Fruit fly (Drosophila melanogaster) whole organism, embryonic: ENCODE data around the gene wfs1.

Source experiments
- CG10267 ChIP-seq: fragments of 200-800 bp; sonication (Bioruptor generic); optimal IDR thresholded peaks from 2 replicates; lab custom pipeline; 2018; ENCODE audit warnings: missing biosample characterization, mild to moderate bottlenecking, missing genetic modification characterization, moderate library complexity
- CG10274 ChIP-seq: fragments of 200-800 bp; sonication (Bioruptor generic); optimal IDR thresholded peaks from 3 replicates; lab custom pipeline; 2017; ENCODE audit warnings: missing biosample characterization, mild to moderate bottlenecking, missing genetic modification characterization
- CG10431 ChIP-seq: fragments of 200-800 bp; sonication (Bioruptor generic); optimal IDR thresholded peaks from 3 replicates; lab custom pipeline; 2018; ENCODE audit warnings: missing biosample characterization, mild to moderate bottlenecking, missing genetic modification characterization
- CG12299 ChIP-seq: fragments of 200-800 bp; sonication (Bioruptor generic); optimal IDR thresholded peaks from 2 replicates; lab custom pipeline; 2018; ENCODE audit warnings: missing biosample characterization, mild to moderate bottlenecking, missing genetic modification characterization
- CG12942 ChIP-seq: fragments of 200-800 bp; sonication (Bioruptor generic); optimal IDR thresholded peaks from 3 replicates; lab custom pipeline; 2016; ENCODE audit warnings: missing biosample characterization, missing genetic modification characterization
- CG15479 ChIP-seq: fragments of 200-800 bp; sonication (Bioruptor generic); optimal IDR thresholded peaks from 3 replicates; lab custom pipeline; 2019; ENCODE audit warnings: missing biosample characterization, mild to moderate bottlenecking, missing genetic modification characterization, moderate library complexity
- CG15696 ChIP-seq: fragments of 200-800 bp; sonication (Bioruptor generic); optimal IDR thresholded peaks from 2 replicates; lab custom pipeline; 2019; ENCODE audit warnings: missing biosample characterization, mild to moderate bottlenecking, missing genetic modification characterization, moderate library complexity
- CG1602 ChIP-seq: fragments of 200-800 bp; sonication (Bioruptor generic); optimal IDR thresholded peaks from 3 replicates; lab custom pipeline; 2016; ENCODE audit warnings: missing biosample characterization, missing genetic modification characterization
- CG2129 ChIP-seq: fragments of 200-800 bp; sonication (Bioruptor generic); IDR thresholded peaks from 2 replicates; pipeline ENCODE4 v1.3.6; 2022; ENCODE audit warnings: missing biosample characterization, missing genetic modification characterization; ENCODE audit not compliant: partially characterized antibody
- CG31365 ChIP-seq: fragments of 200-800 bp; sonication (Bioruptor generic); optimal IDR thresholded peaks from 2 replicates; lab custom pipeline; 2018; ENCODE audit warnings: missing biosample characterization, mild to moderate bottlenecking, missing genetic modification characterization
- CG31441 ChIP-seq: fragments of 200-800 bp; sonication (Bioruptor generic); IDR thresholded peaks from 2 replicates; pipeline ENCODE4 v1.3.6; 2022; ENCODE audit warnings: missing biosample characterization, missing genetic modification characterization
- CG3281 ChIP-seq: fragments of 200-800 bp; sonication (Bioruptor generic); optimal IDR thresholded peaks from 3 replicates; lab custom pipeline; 2017; ENCODE audit warnings: missing biosample characterization, mild to moderate bottlenecking, missing genetic modification characterization
- CG42726 ChIP-seq: fragments of 200-800 bp; sonication (Bioruptor generic); IDR thresholded peaks from 2 replicates; pipeline ENCODE4 v1.3.6; 2022; ENCODE audit warnings: missing biosample characterization, missing genetic modification characterization; ENCODE audit not compliant: partially characterized antibody
- CG43689 ChIP-seq: fragments of 200-800 bp; sonication (Bioruptor generic); IDR thresholded peaks from 2 replicates; pipeline ENCODE4 v1.3.6; 2022; ENCODE audit warnings: missing biosample characterization, missing genetic modification characterization
- CG7372 ChIP-seq: fragments of 200-800 bp; sonication (Bioruptor generic); IDR thresholded peaks from 2 replicates; pipeline ENCODE4 v1.3.6; 2022; ENCODE audit warnings: missing biosample characterization, missing genetic modification characterization
- CG8478 ChIP-seq: fragments of >200 bp; optimal IDR thresholded peaks from 2 replicates; lab custom pipeline; 2018
- CG9817 ChIP-seq: fragments of 200-800 bp; sonication (Bioruptor generic); optimal IDR thresholded peaks from 2 replicates; lab custom pipeline; 2018; ENCODE audit warnings: missing biosample characterization, mild to moderate bottlenecking, missing genetic modification characterization, moderate library complexity
- Chrac-16 ChIP-seq: fragments of 200-800 bp; sonication (Bioruptor generic); optimal IDR thresholded peaks from 3 replicates; lab custom pipeline; 2016; ENCODE audit warnings: missing biosample characterization, missing genetic modification characterization
- Dip2 ChIP-seq: fragments of 200-800 bp; sonication (Bioruptor generic); IDR thresholded peaks from 2 replicates; pipeline ENCODE4 v1.3.6; 2022; ENCODE audit warnings: missing biosample characterization, missing genetic modification characterization
- Fer2 ChIP-seq: fragments of 200-800 bp; sonication (Bioruptor generic); optimal IDR thresholded peaks from 2 replicates; lab custom pipeline; 2018; ENCODE audit warnings: missing biosample characterization, mild to moderate bottlenecking, missing genetic modification characterization, moderate library complexity
- Hey ChIP-seq: fragments of 200-800 bp; sonication (Bioruptor generic); optimal IDR thresholded peaks from 3 replicates; lab custom pipeline; 2018; ENCODE audit warnings: missing biosample characterization, mild to moderate bottlenecking, missing genetic modification characterization
- Hr3 ChIP-seq: fragments of 200-800 bp; sonication (Bioruptor generic); optimal IDR thresholded peaks from 3 replicates; lab custom pipeline; 2016; ENCODE audit warnings: missing biosample characterization, missing genetic modification characterization
- Kr ChIP-seq: fragments of 200-800 bp; sonication (Bioruptor generic); optimal IDR thresholded peaks from 2 replicates; lab custom pipeline; 2017; ENCODE audit warnings: missing biosample characterization, mild to moderate bottlenecking, missing genetic modification characterization
- MTF-1 ChIP-seq: fragments of 200-800 bp; sonication (Bioruptor generic); optimal IDR thresholded peaks from 2 replicates; lab custom pipeline; 2018; ENCODE audit warnings: missing biosample characterization, mild to moderate bottlenecking, missing genetic modification characterization, borderline replicate concordance
- Meics ChIP-seq: fragments of 200-800 bp; sonication (Bioruptor generic); optimal IDR thresholded peaks from 2 replicates; lab custom pipeline; 2017; ENCODE audit warnings: missing biosample characterization, mild to moderate bottlenecking, missing genetic modification characterization
- Nf-YC ChIP-seq: fragments of 200-800 bp; optimal IDR thresholded peaks from 3 replicates; lab custom pipeline; 2019; ENCODE audit warnings: missing biosample characterization, mild to moderate bottlenecking, missing genetic modification characterization, moderate library complexity
- Sox100B ChIP-seq: fragments of 200-800 bp; sonication (Bioruptor generic); optimal IDR thresholded peaks from 3 replicates; lab custom pipeline; 2018; ENCODE audit warnings: missing biosample characterization, mild to moderate bottlenecking, missing genetic modification characterization
- Stat92E ChIP-seq, 3 experiments: fragments of >200 bp in 2 of 3; fragments of 200-800 bp in 1 of 3; sonication (Bioruptor generic) in 1 of 3; optimal IDR thresholded peaks; 2 replicates each; lab custom pipeline; 2017 to 2019; ENCODE audit warnings: missing biosample characterization in 3 of 3, missing genetic modification characterization in 3 of 3, mild to moderate bottlenecking in 1 of 3, moderate library complexity in 1 of 3
- abd-A ChIP-seq: fragments of 200-800 bp; sonication (Bioruptor generic); optimal IDR thresholded peaks from 3 replicates; lab custom pipeline; 2019; ENCODE audit warnings: missing biosample characterization, mild to moderate bottlenecking, missing genetic modification characterization, moderate library complexity
- bsh ChIP-seq, 2 experiments: fragments of 200-800 bp; sonication (Bioruptor generic); optimal IDR thresholded peaks; 2 replicates each; lab custom pipeline; 2017 to 2018; ENCODE audit warnings: mild to moderate bottlenecking in 2 of 2, missing biosample characterization in 2 of 2, missing genetic modification characterization in 2 of 2, moderate library complexity in 1 of 2
- cad ChIP-seq: fragments of >200 bp; optimal IDR thresholded peaks from 2 replicates; lab custom pipeline; 2017; ENCODE audit warnings: missing biosample characterization, missing genetic modification characterization
- cato ChIP-seq: fragments of 200-800 bp; sonication (Bioruptor generic); optimal IDR thresholded peaks from 2 replicates; lab custom pipeline; 2016; ENCODE audit warnings: missing biosample characterization, missing genetic modification characterization, borderline replicate concordance
- ci ChIP-seq: fragments of 200-800 bp; sonication (Bioruptor generic); IDR thresholded peaks from 3 replicates; pipeline ENCODE4 v1.3.6; 2022; ENCODE audit warnings: missing biosample characterization, missing genetic modification characterization
- dm ChIP-seq: fragments of 200-800 bp; sonication (Bioruptor generic); optimal IDR thresholded peaks from 3 replicates; lab custom pipeline; 2016; ENCODE audit warnings: missing biosample characterization, missing genetic modification characterization
- fd102C ChIP-seq: fragments of 200-800 bp; sonication (Bioruptor generic); optimal IDR thresholded peaks from 2 replicates; lab custom pipeline; 2018; ENCODE audit warnings: missing biosample characterization, mild to moderate bottlenecking, missing genetic modification characterization, moderate library complexity
- gcm ChIP-seq: fragments of 200-800 bp; sonication (Bioruptor generic); optimal IDR thresholded peaks from 2 replicates; lab custom pipeline; 2019; ENCODE audit warnings: missing biosample characterization, mild to moderate bottlenecking, missing genetic modification characterization, moderate library complexity
- her ChIP-seq: fragments of 200-800 bp; sonication (Bioruptor generic); optimal IDR thresholded peaks from 2 replicates; lab custom pipeline; 2016; ENCODE audit warnings: missing biosample characterization, missing genetic modification characterization
- lilli ChIP-seq: fragments of 200-800 bp; sonication (Bioruptor generic); optimal IDR thresholded peaks from 3 replicates; lab custom pipeline; 2016; ENCODE audit warnings: missing biosample characterization, missing genetic modification characterization
- lola ChIP-seq, 3 experiments: fragments of >200 bp in 2 of 3; fragments of 200-800 bp in 1 of 3; sonication (Bioruptor generic) in 1 of 3; optimal IDR thresholded peaks; 2 replicates each; lab custom pipeline; 2017 to 2019; ENCODE audit warnings: missing biosample characterization in 3 of 3, missing genetic modification characterization in 3 of 3, mild to moderate bottlenecking in 1 of 3, moderate library complexity in 1 of 3
- nerfin-2 ChIP-seq: fragments of 200-800 bp; sonication (Bioruptor generic); IDR thresholded peaks from 2 replicates; pipeline ENCODE4 v1.3.6; 2022; ENCODE audit warnings: missing biosample characterization, missing genetic modification characterization; ENCODE audit not compliant: partially characterized antibody
- pum ChIP-seq: fragments of 200-800 bp; sonication (Bioruptor generic); optimal IDR thresholded peaks from 2 replicates; lab custom pipeline; 2016; ENCODE audit warnings: missing biosample characterization, missing genetic modification characterization
- ro ChIP-seq: fragments of 200-800 bp; sonication (Bioruptor generic); IDR thresholded peaks from 2 replicates; pipeline ENCODE4 v1.3.6; 2022; ENCODE audit warnings: missing biosample characterization, missing genetic modification characterization
- run ChIP-seq: fragments of 200-800 bp; sonication (Bioruptor generic); optimal IDR thresholded peaks from 3 replicates; lab custom pipeline; 2018; ENCODE audit warnings: missing biosample characterization, mild to moderate bottlenecking, missing genetic modification characterization
- stc ChIP-seq: fragments of 200-800 bp; sonication (Bioruptor generic); IDR thresholded peaks from 2 replicates; pipeline ENCODE4 v1.3.6; 2022; ENCODE audit warnings: missing biosample characterization, missing genetic modification characterization
- tll ChIP-seq, 2 experiments: fragments of 200-800 bp in 1 of 2; fragments of >200 bp in 1 of 2; sonication (Bioruptor generic) in 1 of 2; optimal IDR thresholded peaks; 2 replicates each; lab custom pipeline; 2017 to 2019; ENCODE audit warnings: missing biosample characterization in 2 of 2, missing genetic modification characterization in 2 of 2, mild to moderate bottlenecking in 1 of 2, moderate library complexity in 1 of 2
- ttk ChIP-seq: fragments of 200-800 bp; sonication (Bioruptor generic); IDR thresholded peaks from 2 replicates; pipeline ENCODE4 v2.1.2; 2022; ENCODE audit warnings: missing biosample characterization, missing genetic modification characterization
- wdn ChIP-seq: fragments of 200-800 bp; sonication (Bioruptor generic); IDR thresholded peaks from 2 replicates; pipeline ENCODE4 v1.3.6; 2022; ENCODE audit warnings: missing biosample characterization, missing genetic modification characterization
- zen2 ChIP-seq: fragments of 200-800 bp; sonication (Bioruptor generic); IDR thresholded peaks from 3 replicates; pipeline ENCODE4 v1.3.6; 2022; ENCODE audit warnings: missing biosample characterization, missing genetic modification characterization; ENCODE audit not compliant: partially characterized antibody

wfs1 gene

dm6 chr3R:22666449-22667283 lies 23.5 kb downstream of the wfs1 start (continued):
- peak; percentile 64 for TF ChIP-seq abd-A (tag; lab: Kevin White, UChicago)
- TF ChIP-seq CG31441 (GFP tag; lab: Robert Waterston, UW), result no peak
- no peak for TF ChIP-seq tll (GFP tag; optimal IDR thresholded peaks at IDR 0.05; lab: Kevin White, UChicago)
- TF ChIP-seq dm (GFP tag; lab: Kevin White, UChicago), result no peak
- no peak for TF ChIP-seq CG31365 (tag; lab: Kevin White, UChicago)
- no peak for TF ChIP-seq MTF-1 (GFP tag; lab: Kevin White, UChicago)
- 0 out of 2 replicates have a peak, but pooled peaks have one; percentile 18 for TF ChIP-seq CG42726 (GFP tag; lab: Robert Waterston, UW)
- TF ChIP-seq ci (GFP tag; lab: Robert Waterston, UW), result no peak; the same call in 2 of the 3 replicates
- no peak for TF ChIP-seq Hey (tag; lab: Kevin White, UChicago)
- peak in 1 of 3 experiments; percentile 98 for TF ChIP-seq Stat92E (GFP tag; optimal IDR thresholded peaks at IDR 0.05; lab: Kevin White, UChicago)
- no peak for TF ChIP-seq Hr3 (GFP tag; lab: Kevin White, UChicago)
- no peak for TF ChIP-seq Sox100B (GFP tag; lab: Kevin White, UChicago)
- no peak for TF ChIP-seq CG12942 (GFP tag; lab: Kevin White, UChicago)
- TF ChIP-seq bsh (GFP tag; optimal IDR thresholded peaks at IDR 0.05; lab: Kevin White, UChicago), result no peak
- no peak for TF ChIP-seq CG15696 (tag; lab: Kevin White, UChicago)
- no peak for TF ChIP-seq fd102C
- no peak for TF ChIP-seq CG9817 (tag; lab: Kevin White, UChicago)
- no peak for TF ChIP-seq CG10267 (tag; lab: Kevin White, UChicago)
- TF ChIP-seq Nf-YC (tag; lab: Kevin White, UChicago), result peak; percentile 24
- TF ChIP-seq her (GFP tag; lab: Kevin White, UChicago), result no peak
- no peak for TF ChIP-seq CG43689
- no peak for TF ChIP-seq lola (GFP tag; optimal IDR thresholded peaks at IDR 0.05; lab: Kevin White, UChicago)
- no peak for TF ChIP-seq CG2129 (GFP tag; lab: Robert Waterston, UW)
- no peak for TF ChIP-seq cato (GFP tag; lab: Kevin White, UChicago)
- no peak for TF ChIP-seq pum (GFP tag; lab: Kevin White, UChicago)
- TF ChIP-seq CG1602 (GFP tag; lab: Kevin White, UChicago), result no peak
- TF ChIP-seq CG8478, result peak; percentile 55
- no peak for TF ChIP-seq CG3281 (GFP tag; lab: Kevin White, UChicago)
- TF ChIP-seq CG10274 (GFP tag; lab: Kevin White, UChicago), result no peak
- TF ChIP-seq CG7372 (GFP tag; lab: Robert Waterston, UW), result no peak
- no peak for TF ChIP-seq gcm (GFP tag; lab: Kevin White, UChicago)
- no peak for TF ChIP-seq Dip2
- no peak for TF ChIP-seq wdn (GFP tag; lab: Robert Waterston, UW)
- no peak for TF ChIP-seq nerfin-2 (GFP tag; lab: Robert Waterston, UW)
- no peak for TF ChIP-seq Meics
- TF ChIP-seq CG10431 (GFP tag; lab: Kevin White, UChicago), result no peak
- TF ChIP-seq run (tag; lab: Kevin White, UChicago), result no peak
- TF ChIP-seq cad (GFP tag; lab: Kevin White, UChicago), result no peak
- no peak for TF ChIP-seq stc (GFP tag; lab: Robert Waterston, UW)
- no peak for TF ChIP-seq ttk (GFP tag; lab: Robert Waterston, UW)
- no peak for TF ChIP-seq CG12299 (tag; lab: Kevin White, UChicago)
- TF ChIP-seq lilli (GFP tag; lab: Kevin White, UChicago), result no peak
- no peak for TF ChIP-seq zen2 (GFP tag; lab: Robert Waterston, UW)
- TF ChIP-seq ro (GFP tag; lab: Robert Waterston, UW), result no peak
- peak; percentile 58 for TF ChIP-seq CG15479 (GFP tag; lab: Kevin White, UChicago)
- TF ChIP-seq Chrac-16 (GFP tag; lab: Kevin White, UChicago), result no peak
- TF ChIP-seq Fer2 (tag; lab: Kevin White, UChicago), result no peak
- TF ChIP-seq Kr (GFP tag; lab: Kevin White, UChicago), result no peak
